Fruit fly (Drosophila melanogaster): ENCODE measurements around the gene Set8.
A peak's percentile ranks its signal among the peaks of the same experiment; 100 is the strongest.

Gene Set8

dm6 chr3R:14286320-14287190, 29.3 kb upstream of the Set8 start, which contains the start of gene trx (continued):
- TF ChIP-seq CG2120 (GFP tag; optimal IDR thresholded peaks at IDR 0.05) (peak; percentile 27), CG8765 (GFP tag; IDR thresholded peaks at IDR 0.05) (no peak), vnd (GFP tag; IDR thresholded peaks at IDR 0.05; ENCODE audit: partially characterized antibody) (no peak), HHEX (GFP tag; optimal IDR thresholded peaks at IDR 0.05) (no peak), CG4424 (GFP tag; optimal IDR thresholded peaks at IDR 0.05) (no peak), nau (GFP tag; optimal IDR thresholded peaks at IDR 0.05) (no peak), btn (GFP tag; optimal IDR thresholded peaks at IDR 0.05) (no peak), Xrp1 (GFP tag; IDR thresholded peaks at IDR 0.05) (no peak), CG14441 (GFP tag; IDR thresholded peaks at IDR 0.05) (no peak), CG6254 (GFP tag; optimal IDR thresholded peaks at IDR 0.05) (no peak), Dfd (GFP tag; optimal IDR thresholded peaks at IDR 0.05) (no peak), lbe (GFP tag; optimal IDR thresholded peaks at IDR 0.05) (peak; percentile 78), lmd (GFP tag; IDR thresholded peaks at IDR 0.05) (no peak), CG5180 (GFP tag; optimal IDR thresholded peaks at IDR 0.05) (no peak), Optix (GFP tag; IDR thresholded peaks at IDR 0.05) (no peak), Atf6 (GFP tag; IDR thresholded peaks at IDR 0.05) (no peak), bigmax (GFP tag; optimal IDR thresholded peaks at IDR 0.05) (no peak), Hmr (GFP tag; optimal IDR thresholded peaks at IDR 0.05) (peak; percentile 65), sim (GFP tag; IDR thresholded peaks at IDR 0.05) (no peak), en (GFP tag; optimal IDR thresholded peaks at IDR 0.05) (no peak), CG10321 (GFP tag; IDR thresholded peaks at IDR 0.05) (no peak), Taf1 (GFP tag; IDR thresholded peaks at IDR 0.05) (no peak), fd96Cb (tag; optimal IDR thresholded peaks at IDR 0.05) (no peak), crp (GFP tag; optimal IDR thresholded peaks at IDR 0.05) (no peak), nmo (GFP tag; optimal IDR thresholded peaks at IDR 0.05) (peak; percentile 52), CG7928 (GFP tag; optimal IDR thresholded peaks at IDR 0.05) (peak; percentile 9), crc (GFP tag; optimal IDR thresholded peaks at IDR 0.05) (no peak), tll (GFP tag; optimal IDR thresholded peaks at IDR 0.05) (peak in 1 of 2 experiments; percentile 33), CG4404 (GFP tag; IDR thresholded peaks at IDR 0.05) (no peak), CG7786 (GFP tag; optimal IDR thresholded peaks at IDR 0.05) (no peak), CG13894 (tag; optimal IDR thresholded peaks at IDR 0.05) (peak; percentile 46), kay (GFP tag; optimal IDR thresholded peaks at IDR 0.05) (no peak), dm (GFP tag; optimal IDR thresholded peaks at IDR 0.05) (no peak), H15 (GFP tag; IDR thresholded peaks at IDR 0.05) (no peak), Drgx (GFP tag; IDR thresholded peaks at IDR 0.05) (no peak), CG17359 (tag; optimal IDR thresholded peaks at IDR 0.05) (no peak), CG13287 (GFP tag; IDR thresholded peaks at IDR 0.05; ENCODE audit: partially characterized antibody) (no peak), CG9817 (tag; optimal IDR thresholded peaks at IDR 0.05) (no peak), ato (GFP tag; IDR thresholded peaks at IDR 0.05; ENCODE audit: partially characterized antibody) (no peak), CG30431 (GFP tag; optimal IDR thresholded peaks at IDR 0.05) (no peak), tio (GFP tag; optimal IDR thresholded peaks at IDR 0.05) (no peak), CG11093 (GFP tag; IDR thresholded peaks at IDR 0.05) (no peak), Sox102F (GFP tag; optimal IDR thresholded peaks at IDR 0.05) (no peak), HLH54F (GFP tag; optimal IDR thresholded peaks at IDR 0.05) (no peak), Nf-YA (GFP tag; IDR thresholded peaks at IDR 0.05) (no peak), CG11398 (GFP tag; optimal IDR thresholded peaks at IDR 0.05) (no peak), Antp (GFP tag; optimal IDR thresholded peaks at IDR 0.05) (no peak), sens (GFP tag) (peak; percentile 80), CG9797 (GFP tag; optimal IDR thresholded peaks at IDR 0.05) (peak; percentile 99), Hr3 (GFP tag; optimal IDR thresholded peaks at IDR 0.05) (no peak)

Data from whole organism, embryonic.